Fruit fly (Drosophila melanogaster) whole organism, embryonic: ENCODE data around the gene Psa.

Source experiments
- Atf3 ChIP-seq: fragments of 200-800 bp; sonication (Bioruptor generic); optimal IDR thresholded peaks from 3 replicates; lab custom pipeline; 2016; ENCODE audit warnings: missing biosample characterization, missing genetic modification characterization
- Atf6 ChIP-seq: fragments of 200-800 bp; sonication (Bioruptor generic); IDR thresholded peaks from 2 replicates; pipeline ENCODE4 v1.3.6; 2022; ENCODE audit warnings: missing biosample characterization, missing genetic modification characterization
- B-H2 ChIP-seq: fragments of 200-800 bp; sonication (Bioruptor generic); optimal IDR thresholded peaks from 2 replicates; lab custom pipeline; 2018; ENCODE audit warnings: missing biosample characterization, mild to moderate bottlenecking, missing genetic modification characterization
- Bdp1 ChIP-seq: fragments of 200-800 bp; sonication (Bioruptor generic); optimal IDR thresholded peaks from 3 replicates; lab custom pipeline; 2016; ENCODE audit warnings: missing biosample characterization, missing genetic modification characterization
- CG12071 ChIP-seq: fragments of 200-800 bp; sonication (Bioruptor generic); optimal IDR thresholded peaks from 3 replicates; lab custom pipeline; 2018; ENCODE audit warnings: missing biosample characterization, mild to moderate bottlenecking, missing genetic modification characterization
- CG13123 ChIP-seq: fragments of 200-800 bp; sonication (Bioruptor generic); optimal IDR thresholded peaks from 2 replicates; lab custom pipeline; 2016; ENCODE audit warnings: missing biosample characterization, missing genetic modification characterization
- CG17328 ChIP-seq: fragments of 200-800 bp; sonication (Bioruptor generic); IDR thresholded peaks from 2 replicates; pipeline ENCODE4 v1.3.6; 2022; ENCODE audit warnings: missing biosample characterization, missing genetic modification characterization
- CG1792 ChIP-seq: fragments of 200-800 bp; sonication (Bioruptor generic); optimal IDR thresholded peaks from 2 replicates; lab custom pipeline; 2016; ENCODE audit warnings: missing biosample characterization, missing genetic modification characterization
- CG2120 ChIP-seq: fragments of 200-800 bp; sonication (Bioruptor generic); optimal IDR thresholded peaks from 3 replicates; lab custom pipeline; 2016; ENCODE audit warnings: missing biosample characterization, missing genetic modification characterization
- CG2712 ChIP-seq: fragments of 200-800 bp; optimal IDR thresholded peaks from 3 replicates; lab custom pipeline; 2019; ENCODE audit warnings: missing biosample characterization, mild to moderate bottlenecking, missing genetic modification characterization, moderate library complexity
- CG30403 ChIP-seq: fragments of 200-800 bp; sonication (Bioruptor generic); optimal IDR thresholded peaks from 3 replicates; lab custom pipeline; 2016; ENCODE audit warnings: missing biosample characterization, missing genetic modification characterization
- CG3847 ChIP-seq: fragments of 200-800 bp; sonication (Bioruptor generic); IDR thresholded peaks from 2 replicates; pipeline ENCODE4 v1.3.6; 2022; ENCODE audit warnings: missing biosample characterization, missing genetic modification characterization
- CG4328 ChIP-seq: fragments of 200-800 bp; sonication (Bioruptor generic); optimal IDR thresholded peaks from 3 replicates; lab custom pipeline; 2017; ENCODE audit warnings: missing biosample characterization, missing genetic modification reagents, missing genetic modification characterization
- CG4730 ChIP-seq: fragments of 200-800 bp; sonication (Bioruptor generic); IDR thresholded peaks from 2 replicates; pipeline ENCODE4 v1.3.6; 2022; ENCODE audit warnings: missing biosample characterization, missing genetic modification characterization
- CG6272 ChIP-seq: fragments of 200-800 bp; sonication (Bioruptor generic); IDR thresholded peaks from 2 replicates; pipeline ENCODE4 v1.3.6; 2022; ENCODE audit warnings: missing biosample characterization, missing genetic modification characterization
- CG6654 ChIP-seq: fragments of 200-800 bp; sonication (Bioruptor generic); optimal IDR thresholded peaks from 2 replicates; lab custom pipeline; 2017; ENCODE audit warnings: missing biosample characterization, mild to moderate bottlenecking, missing genetic modification characterization
- CG7357 ChIP-seq: fragments of 200-800 bp; sonication (Bioruptor generic); IDR thresholded peaks from 3 replicates; pipeline ENCODE4 v1.3.6; 2022; ENCODE audit warnings: missing biosample characterization, missing genetic modification characterization
- CG7372 ChIP-seq: fragments of 200-800 bp; sonication (Bioruptor generic); IDR thresholded peaks from 2 replicates; pipeline ENCODE4 v1.3.6; 2022; ENCODE audit warnings: missing biosample characterization, missing genetic modification characterization
- CG8388 ChIP-seq: fragments of 200-800 bp; sonication (Bioruptor generic); optimal IDR thresholded peaks from 2 replicates; lab custom pipeline; 2019; ENCODE audit warnings: missing biosample characterization, mild to moderate bottlenecking, missing genetic modification characterization, moderate library complexity
- CG9876 ChIP-seq: fragments of 200-800 bp; sonication (Bioruptor generic); optimal IDR thresholded peaks from 2 replicates; lab custom pipeline; 2016; ENCODE audit warnings: missing biosample characterization, missing genetic modification characterization
- CHES-1-like ChIP-seq: fragments of 200-800 bp; sonication (Bioruptor generic); optimal IDR thresholded peaks from 2 replicates; lab custom pipeline; 2016; ENCODE audit warnings: missing biosample characterization, missing genetic modification characterization
- CrebB ChIP-seq: fragments of 200-800 bp; sonication (Bioruptor generic); optimal IDR thresholded peaks from 3 replicates; lab custom pipeline; 2018; ENCODE audit warnings: missing biosample characterization, mild to moderate bottlenecking, missing genetic modification characterization
- Deaf1 ChIP-seq: fragments of 200-800 bp; optimal IDR thresholded peaks from 3 replicates; lab custom pipeline; 2019; ENCODE audit warnings: missing biosample characterization, mild to moderate bottlenecking, missing genetic modification characterization, moderate library complexity
- Dek ChIP-seq: fragments of 200-800 bp; sonication (Bioruptor generic); optimal IDR thresholded peaks from 3 replicates; lab custom pipeline; 2019; ENCODE audit warnings: missing biosample characterization, mild to moderate bottlenecking, missing genetic modification characterization, moderate library complexity
- Dll ChIP-seq: fragments of 200-800 bp; sonication (Bioruptor generic); IDR thresholded peaks from 4 replicates; pipeline ENCODE4 v1.3.6; 2022; ENCODE audit warnings: missing biosample characterization, missing genetic modification characterization; ENCODE audit not compliant: partially characterized antibody
- H15 ChIP-seq: fragments of 200-800 bp; sonication (Bioruptor generic); IDR thresholded peaks from 3 replicates; pipeline ENCODE4 v1.3.6; 2022; ENCODE audit warnings: missing biosample characterization, missing genetic modification characterization
- HHEX ChIP-seq: fragments of 200-800 bp; sonication (Bioruptor generic); optimal IDR thresholded peaks from 3 replicates; lab custom pipeline; 2017; ENCODE audit warnings: missing biosample characterization, mild to moderate bottlenecking, missing genetic modification characterization, missing genetic modification reagents
- HLH3B ChIP-seq: fragments of 200-800 bp; sonication (Bioruptor generic); IDR thresholded peaks from 2 replicates; pipeline ENCODE4 v1.3.6; 2022; ENCODE audit warnings: missing biosample characterization, missing genetic modification characterization
- MBD-R2 ChIP-seq: fragments of 200-800 bp; sonication (Bioruptor generic); IDR thresholded peaks from 2 replicates; pipeline ENCODE4 v1.3.6; 2022; ENCODE audit warnings: missing biosample characterization, missing genetic modification characterization
- MESR4 ChIP-seq: fragments of 200-800 bp; sonication (Bioruptor generic); optimal IDR thresholded peaks from 2 replicates; lab custom pipeline; 2018; ENCODE audit warnings: missing biosample characterization, mild to moderate bottlenecking, missing genetic modification characterization, moderate library complexity
- NfI ChIP-seq: fragments of 200-800 bp; sonication (Bioruptor generic); optimal IDR thresholded peaks from 3 replicates; lab custom pipeline; 2018; ENCODE audit warnings: missing biosample characterization, mild to moderate bottlenecking, missing genetic modification characterization, moderate library complexity
- Pdp1 ChIP-seq, 2 experiments: fragments of 200-800 bp; sonication (Bioruptor generic); optimal IDR thresholded peaks; 3 replicates each; lab custom pipeline; 2016; ENCODE audit warnings: missing biosample characterization in 2 of 2, missing genetic modification characterization in 2 of 2, mild to moderate bottlenecking in 1 of 2, moderate library complexity in 1 of 2
- Six4 ChIP-seq: fragments of 200-800 bp; sonication (Bioruptor generic); optimal IDR thresholded peaks from 2 replicates; lab custom pipeline; 2016; ENCODE audit warnings: missing biosample characterization, missing genetic modification characterization
- Sry-δ ChIP-seq: fragments of 200-800 bp; sonication (Bioruptor generic); optimal IDR thresholded peaks from 2 replicates; lab custom pipeline; 2016; ENCODE audit warnings: missing biosample characterization, missing genetic modification characterization
- TFAM ChIP-seq: fragments of 200-800 bp; sonication (Bioruptor generic); optimal IDR thresholded peaks from 2 replicates; lab custom pipeline; 2017; ENCODE audit warnings: missing biosample characterization, missing genetic modification characterization, inconsistent platforms
- cad ChIP-seq: fragments of >200 bp; optimal IDR thresholded peaks from 2 replicates; lab custom pipeline; 2017; ENCODE audit warnings: missing biosample characterization, missing genetic modification characterization
- cg ChIP-seq: fragments of 200-800 bp; sonication (Bioruptor generic); optimal IDR thresholded peaks from 3 replicates; lab custom pipeline; 2019; ENCODE audit warnings: missing biosample characterization, mild to moderate bottlenecking, missing genetic modification characterization, moderate library complexity
- chn ChIP-seq: fragments of 200-800 bp; sonication (Bioruptor generic); optimal IDR thresholded peaks from 2 replicates; lab custom pipeline; 2016; ENCODE audit warnings: missing biosample characterization, missing genetic modification characterization
- crp ChIP-seq, 2 experiments: fragments of 200-800 bp; sonication (Bioruptor generic); optimal IDR thresholded peaks; 2 replicates in 1 of 2; 3 replicates in 1 of 2; lab custom pipeline; 2017; ENCODE audit warnings: missing biosample characterization in 2 of 2, missing genetic modification characterization in 2 of 2, mild to moderate bottlenecking in 1 of 2, moderate library complexity in 1 of 2
- dysf ChIP-seq: fragments of 200-800 bp; sonication (Bioruptor generic); IDR thresholded peaks from 3 replicates; pipeline ENCODE4 v1.3.6; 2022; ENCODE audit warnings: missing biosample characterization, missing genetic modification characterization
- en ChIP-seq: fragments of 200-800 bp; sonication (Bioruptor generic); optimal IDR thresholded peaks from 2 replicates; lab custom pipeline; 2016; ENCODE audit warnings: missing biosample characterization, missing genetic modification characterization
- fru ChIP-seq: fragments of >200 bp; optimal IDR thresholded peaks from 2 replicates; lab custom pipeline; 2017
- gcm2 ChIP-seq: fragments of 200-800 bp; sonication (Bioruptor generic); optimal IDR thresholded peaks from 2 replicates; lab custom pipeline; 2016; ENCODE audit warnings: missing biosample characterization, missing genetic modification characterization
- grn ChIP-seq: fragments of 200-800 bp; sonication (Bioruptor generic); optimal IDR thresholded peaks from 3 replicates; lab custom pipeline; 2017; ENCODE audit warnings: missing biosample characterization, missing genetic modification characterization
- jumu ChIP-seq: fragments of 200-800 bp; sonication (Bioruptor generic); optimal IDR thresholded peaks from 3 replicates; lab custom pipeline; 2016; ENCODE audit warnings: missing biosample characterization, missing genetic modification characterization
- ken ChIP-seq: fragments of 200-800 bp; sonication (Bioruptor generic); IDR thresholded peaks from 3 replicates; pipeline ENCODE4 v1.3.6; 2022; ENCODE audit warnings: missing biosample characterization, missing genetic modification characterization
- maf-S ChIP-seq: fragments of 200-800 bp; sonication (Bioruptor generic); optimal IDR thresholded peaks from 2 replicates; lab custom pipeline; 2016; ENCODE audit warnings: missing biosample characterization, missing genetic modification characterization
- pho ChIP-seq: fragments of 200-800 bp; sonication (Bioruptor generic); optimal IDR thresholded peaks from 2 replicates; lab custom pipeline; 2016; ENCODE audit warnings: missing biosample characterization, missing genetic modification characterization
- shn ChIP-seq: fragments of 200-800 bp; sonication (Bioruptor generic); optimal IDR thresholded peaks from 3 replicates; lab custom pipeline; 2016; ENCODE audit warnings: missing biosample characterization, missing genetic modification characterization
- stc ChIP-seq: fragments of 200-800 bp; sonication (Bioruptor generic); IDR thresholded peaks from 2 replicates; pipeline ENCODE4 v1.3.6; 2022; ENCODE audit warnings: missing biosample characterization, missing genetic modification characterization
- trem ChIP-seq: fragments of 200-800 bp; optimal IDR thresholded peaks from 3 replicates; lab custom pipeline; 2019; ENCODE audit warnings: missing biosample characterization, mild to moderate bottlenecking, missing genetic modification characterization, moderate library complexity
- zfh1 ChIP-seq: fragments of 200-800 bp; sonication (Bioruptor generic); IDR thresholded peaks from 3 replicates; pipeline ENCODE4 v1.3.6; 2022; ENCODE audit warnings: missing biosample characterization, missing genetic modification characterization

The Psa gene

DNA sequence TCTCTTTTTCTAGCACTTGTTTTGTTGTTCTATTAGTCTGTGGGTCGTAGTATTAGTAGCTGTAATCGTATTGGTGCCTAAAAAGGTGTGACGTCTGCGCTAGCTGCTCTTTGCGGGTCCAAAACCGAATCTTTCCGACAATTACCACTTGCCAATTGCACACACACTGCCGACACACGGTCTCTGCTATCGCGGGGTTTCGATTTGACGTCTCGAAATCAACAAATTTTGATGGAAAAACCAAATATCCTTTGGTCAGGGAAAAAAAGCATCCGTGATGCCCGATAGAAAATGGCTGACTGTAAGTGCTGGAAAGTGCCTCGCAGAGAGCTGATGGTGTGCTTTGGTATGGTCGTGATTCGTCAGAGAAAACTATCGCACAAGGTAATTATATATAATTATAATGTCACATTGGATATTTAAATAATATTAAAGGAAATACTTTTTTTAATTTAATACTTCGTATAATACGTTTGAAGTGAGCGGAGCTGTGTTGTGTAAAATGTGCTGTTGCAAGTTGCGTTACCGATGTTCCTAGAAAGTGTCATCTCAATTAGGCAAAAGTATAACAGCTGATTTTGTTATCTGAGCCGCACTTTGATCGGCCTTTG, 55.6 kb downstream of the Psa start, which contains the start of the genes Pex10 and CG12099 (continued):
- TF ChIP-seq chn (GFP tag; lab: Kevin White, UChicago) (peak; percentile 81), CG4730 (peak; percentile 87), Dll (GFP tag; lab: Robert Waterston, UW) (peak; percentile 99), CG4328 (GFP tag; lab: Kevin White, UChicago) (peak; percentile 76), TFAM (GFP tag; lab: Kevin White, UChicago) (no peak), CG7357 (GFP tag; lab: Robert Waterston, UW) (peak; percentile 80), CG9876 (GFP tag; lab: Kevin White, UChicago) (no peak), shn (GFP tag; lab: Kevin White, UChicago) (peak; percentile 57), Atf6 (peak; percentile 91), CG30403 (GFP tag; lab: Kevin White, UChicago) (peak; percentile 96), zfh1 (peak; percentile 88), HLH3B (GFP tag; lab: Robert Waterston, UW) (peak; percentile 88), trem (tag; lab: Kevin White, UChicago) (peak; percentile 92), Atf3 (GFP tag; lab: Kevin White, UChicago) (peak; percentile 65), cad (GFP tag; lab: Kevin White, UChicago) (no peak), CG6272 (GFP tag; lab: Robert Waterston, UW) (peak; percentile 94), CG2712 (tag; lab: Kevin White, UChicago) (peak; percentile 93), cg (peak; percentile 91), CG12071 (GFP tag; lab: Kevin White, UChicago) (peak; percentile 10), CG17328 (peak; percentile 86), jumu (peak; percentile 55), CG13123 (GFP tag; lab: Kevin White, UChicago) (peak; percentile 76), dysf (peak; percentile 92), gcm2 (GFP tag; lab: Kevin White, UChicago) (no peak), Dek (tag; lab: Kevin White, UChicago) (peak; percentile 85), B-H2 (GFP tag; lab: Kevin White, UChicago) (peak; percentile 91), CrebB (tag; lab: Kevin White, UChicago) (peak; percentile 72), CG6654 (peak; percentile 52), CG7372 (GFP tag; lab: Robert Waterston, UW) (peak; percentile 91), maf-S (peak; percentile 72), fru (no peak), en (GFP tag; lab: Kevin White, UChicago) (no peak), MESR4 (peak; percentile 95), MBD-R2 (GFP tag; lab: Robert Waterston, UW) (peak; percentile 92), ken (GFP tag; lab: Robert Waterston, UW) (peak; percentile 93), stc (peak; percentile 74), Deaf1 (tag; lab: Kevin White, UChicago) (no peak), CG8388 (GFP tag; lab: Kevin White, UChicago) (peak; percentile 85), CHES-1-like (GFP tag; lab: Kevin White, UChicago) (peak; percentile 69), NfI (GFP tag; lab: Kevin White, UChicago) (peak; percentile 90), CG3847 (peak; percentile 97), Six4 (peak; percentile 87), CG2120 (GFP tag; lab: Kevin White, UChicago) (peak; percentile 89), Sry-δ (peak; percentile 87), crp (GFP tag; optimal IDR thresholded peaks at IDR 0.05; lab: Kevin White, UChicago) (peak; percentile 87 to 98), Pdp1 (GFP tag; optimal IDR thresholded peaks at IDR 0.05; lab: Kevin White, UChicago) (peak; percentile 53 to 74), Bdp1 (GFP tag; lab: Kevin White, UChicago) (peak; percentile 50), H15 (peak; percentile 86; the same call in 2 of the 3 replicates), pho (GFP tag; lab: Kevin White, UChicago) (peak; percentile 58), grn (GFP tag; lab: Kevin White, UChicago) (peak; percentile 74), CG1792 (GFP tag; lab: Kevin White, UChicago) (peak; percentile 6), HHEX (GFP tag; lab: Kevin White, UChicago) (peak; percentile 76)
